Worm (Caenorhabditis elegans) whole organism, early embryonic: ENCODE data around the gene idpp-3.

ENCODE experiments used
- aly-1 ChIP-seq: sonication (generic microtip); optimal IDR thresholded peaks from 2 replicates; lab custom pipeline; 2016; ENCODE audit warnings: missing genetic modification characterization, missing compliant biosample characterization
- ama-1 ChIP-seq: fragments of 150-350 bp; optimal IDR thresholded peaks from 2 replicates; lab custom pipeline; 2014
- ceh-36 ChIP-seq: sonication (generic microtip); optimal IDR thresholded peaks from 2 replicates; lab custom pipeline; 2016; ENCODE audit warnings: missing genetic modification characterization, inconsistent platforms, missing compliant biosample characterization
- flt-1 ChIP-seq: fragments of 200-800 bp; sonication (Bioruptor generic); IDR thresholded peaks from 2 replicates; pipeline ENCODE4 v1.3.6; 2022; ENCODE audit warnings: missing genetic modification characterization, missing compliant biosample characterization
- hmbx-1 ChIP-seq: sonication (generic microtip); optimal IDR thresholded peaks from 2 replicates; lab custom pipeline; 2016; ENCODE audit warnings: mild to moderate bottlenecking, missing genetic modification characterization, missing compliant biosample characterization
- hmg-4 ChIP-seq: fragments of 200-800 bp; sonication (Bioruptor generic); optimal IDR thresholded peaks from 2 replicates; lab custom pipeline; 2018; ENCODE audit warnings: mild to moderate bottlenecking, missing genetic modification characterization, missing compliant biosample characterization
- pes-1 ChIP-seq: fragments of 200-800 bp; sonication (Bioruptor generic); IDR thresholded peaks from 2 replicates; pipeline ENCODE4 v1.3.6; 2022; ENCODE audit warnings: missing genetic modification reagents, missing genetic modification characterization, missing compliant biosample characterization
- scrt-1 ChIP-seq: fragments of 200-800 bp; sonication (Bioruptor generic); IDR thresholded peaks from 2 replicates; pipeline ENCODE4 v1.3.6; 2022; ENCODE audit warnings: missing genetic modification characterization, missing compliant biosample characterization
- sea-1 ChIP-seq: fragments of 200-800 bp; sonication (Bioruptor generic); conservative IDR thresholded peaks from 2 replicates; pipeline ENCODE4 v1.3.6; 2022; ENCODE audit warnings: missing genetic modification characterization, missing compliant biosample characterization
- tbx-37 ChIP-seq: fragments of 200-800 bp; sonication (Bioruptor generic); conservative IDR thresholded peaks from 2 replicates; pipeline ENCODE4 v1.3.6; 2022; ENCODE audit warnings: missing genetic modification reagents, missing genetic modification characterization, missing compliant biosample characterization
- tra-4 ChIP-seq: sonication (generic microtip); optimal IDR thresholded peaks from 2 replicates; lab custom pipeline; 2017; ENCODE audit warnings: missing genetic modification characterization, missing compliant biosample characterization

DNA sequence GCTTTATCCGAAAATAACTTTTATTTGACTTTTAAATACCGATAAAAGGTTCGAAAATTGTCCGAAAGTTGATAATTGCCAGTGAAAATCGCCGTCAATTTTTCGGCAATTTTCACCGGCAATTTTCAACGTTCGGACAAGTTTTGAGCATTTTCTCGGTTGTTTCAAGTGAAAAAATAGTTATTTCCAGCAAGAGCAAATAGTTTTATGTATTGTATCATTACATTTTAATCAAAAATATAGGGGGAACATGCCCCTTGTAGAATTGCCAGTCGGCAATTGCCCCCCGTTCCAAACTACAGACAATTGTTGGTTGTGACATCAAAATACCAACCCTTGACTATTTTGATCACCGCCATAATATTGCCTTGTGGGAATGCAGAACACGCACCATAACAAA lies 1.1 kb upstream of the idpp-3 start, which contains the start of gene rgs-10:
- no peak for TF ChIP-seq aly-1
- TF ChIP-seq pes-1 (GFP tag; lab: Robert Waterston, UW) = no peak
- no peak for TF ChIP-seq tra-4
- no peak for TF ChIP-seq flt-1 (GFP tag; lab: Robert Waterston, UW)
- TF ChIP-seq scrt-1 (GFP tag; lab: Robert Waterston, UW) = no peak
- no peak for TF ChIP-seq hmbx-1 (tag; lab: Kevin White, UChicago)
- TF ChIP-seq sea-1 = no peak
- TF ChIP-seq tbx-37 (GFP tag; lab: Robert Waterston, UW) = no peak
- no peak for TF ChIP-seq ama-1
- TF ChIP-seq ceh-36 (tag; lab: Kevin White, UChicago) = no peak
- no peak for TF ChIP-seq hmg-4
